Fruit fly (Drosophila melanogaster) whole organism, embryonic: ENCODE results near the gene MRP.
A peak's percentile ranks its signal among the peaks of the same experiment; 100 is the strongest.

ENCODE experiments used
- B-H1 ChIP-seq: fragments of 200-800 bp; sonication (Bioruptor generic); IDR thresholded peaks from 3 replicates; pipeline ENCODE4 v1.3.6; 2022; ENCODE audit warnings: missing biosample characterization, missing genetic modification characterization
- CG11247 ChIP-seq: fragments of 200-800 bp; sonication (Bioruptor generic); IDR thresholded peaks from 2 replicates; pipeline ENCODE4 v1.3.6; 2022; ENCODE audit warnings: missing biosample characterization, missing genetic modification characterization
- CG11695 ChIP-seq: fragments of 200-800 bp; sonication (Bioruptor generic); IDR thresholded peaks from 3 replicates; pipeline ENCODE4 v1.3.6; 2022; ENCODE audit warnings: missing biosample characterization, missing genetic modification characterization
- CG12071 ChIP-seq: fragments of 200-800 bp; sonication (Bioruptor generic); optimal IDR thresholded peaks from 3 replicates; lab custom pipeline; 2018; ENCODE audit warnings: missing biosample characterization, mild to moderate bottlenecking, missing genetic modification characterization
- CG13775 ChIP-seq: fragments of 200-800 bp; sonication (Bioruptor generic); optimal IDR thresholded peaks from 3 replicates; lab custom pipeline; 2017; ENCODE audit warnings: missing biosample characterization, mild to moderate bottlenecking, missing genetic modification characterization
- CG14014 ChIP-seq: fragments of 200-800 bp; sonication (Bioruptor generic); IDR thresholded peaks from 2 replicates; pipeline ENCODE4 v1.3.6; 2022; ENCODE audit warnings: missing biosample characterization, missing genetic modification characterization
- CG15479 ChIP-seq: fragments of 200-800 bp; sonication (Bioruptor generic); optimal IDR thresholded peaks from 3 replicates; lab custom pipeline; 2019; ENCODE audit warnings: missing biosample characterization, mild to moderate bottlenecking, missing genetic modification characterization, moderate library complexity
- CG15514 ChIP-seq: fragments of 200-800 bp; sonication (Bioruptor generic); optimal IDR thresholded peaks from 3 replicates; lab custom pipeline; 2017; ENCODE audit warnings: missing biosample characterization, missing genetic modification characterization, mild to moderate bottlenecking, moderate library complexity, missing genetic modification reagents
- CG1602 ChIP-seq: fragments of 200-800 bp; sonication (Bioruptor generic); optimal IDR thresholded peaks from 3 replicates; lab custom pipeline; 2016; ENCODE audit warnings: missing biosample characterization, missing genetic modification characterization
- CG16779 ChIP-seq: fragments of 200-800 bp; sonication (Bioruptor generic); IDR thresholded peaks from 2 replicates; pipeline ENCODE4 v1.3.6; 2022; ENCODE audit warnings: missing biosample characterization, missing genetic modification characterization
- CG16815 ChIP-seq: fragments of 200-800 bp; sonication (Bioruptor generic); optimal IDR thresholded peaks from 3 replicates; lab custom pipeline; 2017; ENCODE audit warnings: missing biosample characterization, mild to moderate bottlenecking, missing genetic modification characterization
- CG31224 ChIP-seq: fragments of 200-800 bp; sonication (Bioruptor generic); IDR thresholded peaks from 2 replicates; pipeline ENCODE4 v1.3.6; 2022; ENCODE audit warnings: missing biosample characterization, missing genetic modification characterization
- CG32532 ChIP-seq: fragments of 200-800 bp; sonication (Bioruptor generic); IDR thresholded peaks from 2 replicates; pipeline ENCODE4 v1.3.6; 2022; ENCODE audit warnings: missing biosample characterization, missing genetic modification characterization
- CG33557 ChIP-seq: fragments of 200-800 bp; sonication (Bioruptor generic); optimal IDR thresholded peaks from 2 replicates; lab custom pipeline; 2019; ENCODE audit warnings: missing biosample characterization, mild to moderate bottlenecking, missing genetic modification characterization, moderate library complexity
- CG3407 ChIP-seq: fragments of 200-800 bp; sonication (Bioruptor generic); optimal IDR thresholded peaks from 2 replicates; lab custom pipeline; 2018; ENCODE audit warnings: missing biosample characterization, mild to moderate bottlenecking, missing genetic modification characterization
- CG34422 ChIP-seq: fragments of 200-800 bp; sonication (Bioruptor generic); IDR thresholded peaks from 3 replicates; pipeline ENCODE4 v1.3.6; 2022; ENCODE audit warnings: missing biosample characterization, missing genetic modification characterization
- CG3995 ChIP-seq: fragments of 200-800 bp; sonication (Bioruptor generic); optimal IDR thresholded peaks from 3 replicates; lab custom pipeline; 2016; ENCODE audit warnings: missing biosample characterization, missing genetic modification characterization
- CG6683 ChIP-seq: fragments of 200-800 bp; sonication (Bioruptor generic); optimal IDR thresholded peaks from 2 replicates; lab custom pipeline; 2017; ENCODE audit warnings: missing biosample characterization, mild to moderate bottlenecking, missing genetic modification characterization, missing genetic modification reagents
- CG6765 ChIP-seq: fragments of 200-800 bp; sonication (Bioruptor generic); optimal IDR thresholded peaks from 3 replicates; lab custom pipeline; 2017; ENCODE audit warnings: missing biosample characterization, mild to moderate bottlenecking, missing genetic modification characterization
- CG7556 ChIP-seq: fragments of 200-800 bp; sonication (Bioruptor generic); optimal IDR thresholded peaks from 2 replicates; lab custom pipeline; 2017; ENCODE audit warnings: missing biosample characterization, mild to moderate bottlenecking, missing genetic modification characterization
- CG7745 ChIP-seq: fragments of 200-800 bp; sonication (Bioruptor generic); optimal IDR thresholded peaks from 2 replicates; lab custom pipeline; 2018; ENCODE audit warnings: missing biosample characterization, mild to moderate bottlenecking, missing genetic modification characterization, moderate library complexity
- CG7963 ChIP-seq: fragments of 200-800 bp; sonication (Bioruptor generic); IDR thresholded peaks from 3 replicates; pipeline ENCODE4 v1.3.6; 2022; ENCODE audit warnings: missing biosample characterization, missing genetic modification characterization; ENCODE audit not compliant: partially characterized antibody
- Chrac-16 ChIP-seq: fragments of 200-800 bp; sonication (Bioruptor generic); optimal IDR thresholded peaks from 3 replicates; lab custom pipeline; 2016; ENCODE audit warnings: missing biosample characterization, missing genetic modification characterization
- Dfd ChIP-seq, 2 experiments: fragments of >200 bp; optimal IDR thresholded peaks; 2 replicates each; lab custom pipeline; 2017; ENCODE audit warnings: missing biosample characterization in 2 of 2, missing genetic modification characterization in 2 of 2
- Doc2 ChIP-seq: fragments of 200-800 bp; sonication (Bioruptor generic); IDR thresholded peaks from 2 replicates; pipeline ENCODE4 v1.3.6; 2022; ENCODE audit warnings: missing biosample characterization, missing genetic modification characterization
- Eip74EF ChIP-seq, 2 experiments: fragments of 200-800 bp in 1 of 2; fragments of >200 bp in 1 of 2; sonication (Bioruptor generic) in 1 of 2; optimal IDR thresholded peaks; 2 replicates each; lab custom pipeline; 2017 to 2019; ENCODE audit warnings: missing biosample characterization in 2 of 2, missing genetic modification characterization in 2 of 2, mild to moderate bottlenecking in 1 of 2, moderate library complexity in 1 of 2
- Hey ChIP-seq: fragments of 200-800 bp; sonication (Bioruptor generic); optimal IDR thresholded peaks from 3 replicates; lab custom pipeline; 2018; ENCODE audit warnings: missing biosample characterization, mild to moderate bottlenecking, missing genetic modification characterization
- Hsf ChIP-seq: fragments of 200-800 bp; sonication (Bioruptor generic); optimal IDR thresholded peaks from 3 replicates; lab custom pipeline; 2016; ENCODE audit warnings: missing biosample characterization, missing genetic modification characterization
- Mad ChIP-seq: fragments of 200-800 bp; sonication (Bioruptor generic); optimal IDR thresholded peaks from 2 replicates; lab custom pipeline; 2016; ENCODE audit warnings: missing biosample characterization, missing genetic modification characterization
- NC2α ChIP-seq: fragments of 200-800 bp; sonication (Bioruptor generic); optimal IDR thresholded peaks from 2 replicates; lab custom pipeline; 2016; ENCODE audit warnings: missing biosample characterization, missing genetic modification characterization
- Optix ChIP-seq: fragments of 200-800 bp; sonication (Bioruptor generic); IDR thresholded peaks from 3 replicates; pipeline ENCODE4 v1.3.6; 2022; ENCODE audit warnings: missing biosample characterization, missing genetic modification characterization
- Six4 ChIP-seq: fragments of 200-800 bp; sonication (Bioruptor generic); optimal IDR thresholded peaks from 2 replicates; lab custom pipeline; 2016; ENCODE audit warnings: missing biosample characterization, missing genetic modification characterization
- Tbp ChIP-seq: fragments of >200 bp; optimal IDR thresholded peaks from 2 replicates; lab custom pipeline; 2018; ENCODE audit warnings: missing biosample characterization, missing genetic modification characterization
- ash1 ChIP-seq: fragments of 200-800 bp; sonication (Bioruptor generic); optimal IDR thresholded peaks from 2 replicates; lab custom pipeline; 2018; ENCODE audit warnings: missing biosample characterization, mild to moderate bottlenecking, missing genetic modification characterization
- ato ChIP-seq: fragments of 200-800 bp; sonication (Bioruptor generic); IDR thresholded peaks from 2 replicates; pipeline ENCODE4 v1.3.6; 2022; ENCODE audit warnings: missing biosample characterization, missing genetic modification characterization; ENCODE audit not compliant: partially characterized antibody
- az2 ChIP-seq: fragments of 200-800 bp; sonication (Bioruptor generic); optimal IDR thresholded peaks from 3 replicates; lab custom pipeline; 2016; ENCODE audit warnings: missing biosample characterization, missing genetic modification characterization
- gsb-n ChIP-seq: fragments of 200-800 bp; sonication (Bioruptor generic); optimal IDR thresholded peaks from 3 replicates; lab custom pipeline; 2018; ENCODE audit warnings: missing biosample characterization, mild to moderate bottlenecking, missing genetic modification characterization
- hbn ChIP-seq: fragments of 200-800 bp; sonication (Bioruptor generic); IDR thresholded peaks from 2 replicates; pipeline ENCODE4 v1.3.6; 2022; ENCODE audit warnings: missing biosample characterization, missing genetic modification characterization; ENCODE audit not compliant: partially characterized antibody
- insv ChIP-seq, 2 experiments: fragments of 200-800 bp; sonication (Bioruptor generic); optimal IDR thresholded peaks; 3 replicates each; lab custom pipeline; 2016 to 2018; ENCODE audit warnings: missing biosample characterization in 2 of 2, missing genetic modification characterization in 2 of 2
- jigr1 ChIP-seq: fragments of 200-800 bp; sonication (Bioruptor generic); IDR thresholded peaks from 3 replicates; pipeline ENCODE4 v1.3.6; 2022; ENCODE audit warnings: missing biosample characterization, missing genetic modification characterization
- lov ChIP-seq, 2 experiments: fragments of 200-800 bp in 1 of 2; fragments of >200 bp in 1 of 2; sonication (Bioruptor generic) in 1 of 2; IDR thresholded peaks in 1 of 2; optimal IDR thresholded peaks in 1 of 2; 2 replicates in 1 of 2; 3 replicates in 1 of 2; pipeline versions ENCODE4 v1.3.6 to Lab custom; 2017 to 2022; ENCODE audit warnings: missing biosample characterization in 1 of 2, missing genetic modification characterization in 1 of 2
- seq ChIP-seq: fragments of 200-800 bp; sonication (Bioruptor generic); IDR thresholded peaks from 2 replicates; pipeline ENCODE4 v1.3.6; 2022; ENCODE audit warnings: missing biosample characterization, missing genetic modification characterization
- tll ChIP-seq, 2 experiments: fragments of 200-800 bp in 1 of 2; fragments of >200 bp in 1 of 2; sonication (Bioruptor generic) in 1 of 2; optimal IDR thresholded peaks; 2 replicates each; lab custom pipeline; 2017 to 2019; ENCODE audit warnings: missing biosample characterization in 2 of 2, missing genetic modification characterization in 2 of 2, mild to moderate bottlenecking in 1 of 2, moderate library complexity in 1 of 2
- tup ChIP-seq: fragments of 200-800 bp; sonication (Bioruptor generic); optimal IDR thresholded peaks from 2 replicates; lab custom pipeline; 2016; ENCODE audit warnings: missing biosample characterization, mild to moderate bottlenecking, missing genetic modification characterization, moderate library complexity
- twi ChIP-seq: fragments of 200-800 bp; optimal IDR thresholded peaks from 2 replicates; lab custom pipeline; 2019; ENCODE audit warnings: missing biosample characterization, mild to moderate bottlenecking, missing genetic modification characterization, moderate library complexity
- unc-4 ChIP-seq: fragments of 200-800 bp; sonication (Bioruptor generic); IDR thresholded peaks from 2 replicates; pipeline ENCODE4 v1.3.6; 2022; ENCODE audit warnings: missing biosample characterization, missing genetic modification characterization; ENCODE audit not compliant: partially characterized antibody
- wek ChIP-seq: fragments of 200-800 bp; sonication (Bioruptor generic); optimal IDR thresholded peaks from 3 replicates; lab custom pipeline; 2018; ENCODE audit warnings: missing biosample characterization, mild to moderate bottlenecking, missing genetic modification characterization, moderate library complexity

Gene MRP

dm6 chr2L:12720430-12721396 is 1.9 kb downstream of the MRP start (continued):
- TF ChIP-seq wek (GFP tag; lab: Kevin White, UChicago) (no peak), CG7963 (GFP tag; lab: Robert Waterston, UW) (no peak), CG16815 (GFP tag; lab: Kevin White, UChicago) (no peak), CG34422 (GFP tag; lab: Robert Waterston, UW) (0 out of 3 replicates have a peak, but pooled peaks have one; percentile 53), CG32532 (GFP tag; lab: Robert Waterston, UW) (peak; percentile 81), gsb-n (tag; lab: Kevin White, UChicago) (no peak), unc-4 (GFP tag; lab: Robert Waterston, UW) (no peak), twi (tag; lab: Kevin White, UChicago) (no peak), jigr1 (GFP tag; lab: Robert Waterston, UW) (no peak), CG7745 (tag; lab: Kevin White, UChicago) (no peak), CG33557 (no peak), CG14014 (GFP tag; lab: Robert Waterston, UW) (peak; percentile 59), CG12071 (GFP tag; lab: Kevin White, UChicago) (no peak), Dfd (GFP tag; optimal IDR thresholded peaks at IDR 0.05; lab: Kevin White, UChicago) (no peak), CG13775 (GFP tag; lab: Kevin White, UChicago) (no peak), ato (GFP tag; lab: Robert Waterston, UW) (no peak), seq (GFP tag; lab: Robert Waterston, UW) (no peak; the same call in 1 of the 2 replicates), CG6683 (GFP tag; lab: Kevin White, UChicago) (peak; percentile 50), az2 (GFP tag; lab: Kevin White, UChicago) (peak; percentile 36), hbn (GFP tag; lab: Robert Waterston, UW) (no peak), Doc2 (GFP tag; lab: Robert Waterston, UW) (no peak), CG31224 (GFP tag; lab: Robert Waterston, UW) (peak; percentile 93), CG3995 (GFP tag; lab: Kevin White, UChicago) (peak; percentile 11), CG6765 (GFP tag; lab: Kevin White, UChicago) (peak; percentile 8), Optix (peak; percentile 14; the same call in 1 of the 3 replicates), B-H1 (GFP tag; lab: Robert Waterston, UW) (peak; percentile 51; the same call in 2 of the 3 replicates), Hsf (GFP tag; lab: Kevin White, UChicago) (peak; percentile 26), ash1 (GFP tag; lab: Kevin White, UChicago) (no peak), CG1602 (GFP tag; lab: Kevin White, UChicago) (no peak), Mad (GFP tag; lab: Kevin White, UChicago) (peak; percentile 14), insv (GFP tag; optimal IDR thresholded peaks at IDR 0.05; lab: Kevin White, UChicago) (no peak), CG7556 (GFP tag; lab: Kevin White, UChicago) (peak; percentile 39), CG15514 (GFP tag; lab: Kevin White, UChicago) (peak; percentile 48), Six4 (GFP tag; lab: Kevin White, UChicago) (no peak), Chrac-16 (no peak), Eip74EF (GFP tag; optimal IDR thresholded peaks at IDR 0.05; lab: Kevin White, UChicago) (no peak), CG3407 (GFP tag; lab: Kevin White, UChicago) (no peak), lov (optimal IDR thresholded peaks at IDR 0.05; lab: Kevin White, UChicago) (no peak), lov (GFP tag; IDR thresholded peaks at IDR 0.05; lab: Robert Waterston, UW) (0 out of 3 replicates have a peak, but pooled peaks have one; percentile 38), CG15479 (no peak), tll (GFP tag; optimal IDR thresholded peaks at IDR 0.05; lab: Kevin White, UChicago) (no peak), CG16779 (no peak), Tbp (GFP tag; lab: Kevin White, UChicago) (no peak), Hey (tag; lab: Kevin White, UChicago) (peak; percentile 89), CG11695 (GFP tag; lab: Robert Waterston, UW) (peak; percentile 60), NC2α (GFP tag; lab: Kevin White, UChicago) (no peak), CG11247 (GFP tag; lab: Robert Waterston, UW) (peak; percentile 42; the same call in 1 of the 2 replicates), tup (GFP tag; lab: Kevin White, UChicago) (no peak)
